Worm (Caenorhabditis elegans): ENCODE measurements around the gene F48E8.3.
A peak's percentile ranks its signal among the peaks of the same experiment; 100 is the strongest.

Gene F48E8.3

DNA sequence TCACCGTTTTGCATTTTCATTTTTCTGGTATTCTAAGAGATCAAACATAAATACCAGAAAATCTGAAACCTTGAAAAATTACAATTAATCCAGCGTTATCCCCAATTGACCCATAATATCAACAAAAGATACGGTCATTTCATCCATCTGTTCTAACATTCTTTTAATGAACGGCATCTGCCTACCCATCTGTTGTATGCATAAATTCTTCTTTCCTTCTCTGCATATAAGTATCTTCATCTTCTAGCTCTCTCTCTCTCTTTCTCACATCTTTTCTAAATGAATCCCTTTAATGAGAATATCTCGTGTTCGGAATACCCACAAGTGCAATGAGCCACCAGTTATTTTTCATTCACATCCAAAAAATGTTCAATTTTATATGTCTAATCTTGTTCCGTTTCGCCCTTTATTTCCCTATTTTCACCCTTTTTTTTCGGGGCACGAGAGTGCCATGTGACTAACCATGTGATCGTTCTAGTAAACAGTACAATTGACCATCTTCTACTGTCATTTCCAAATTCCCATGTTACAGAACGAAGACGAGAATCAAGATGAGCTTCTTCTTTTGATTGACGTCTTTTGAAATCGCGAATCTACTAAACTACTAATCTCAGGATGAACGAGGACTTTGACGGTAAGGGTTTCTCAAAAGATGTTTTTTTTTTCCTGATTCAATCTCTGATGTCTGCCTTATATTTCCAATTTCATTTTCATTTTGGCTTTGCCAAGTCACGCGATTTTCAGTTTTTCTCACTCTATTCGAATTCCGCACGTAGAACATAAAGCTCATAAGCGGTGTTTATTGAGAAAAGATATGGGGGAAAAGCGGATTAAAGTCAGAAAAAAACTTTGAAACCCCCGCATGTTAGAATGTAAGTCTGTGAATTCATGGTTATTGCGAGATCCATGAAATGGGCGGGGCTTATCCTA lies 40.4 kb downstream of the F48E8.3 start, which contains the start of gene R02F2.1 (continued):
- peak; percentile 63 for TF ChIP-seq lin-14 (GFP tag; optimal IDR thresholded peaks at IDR 0.05)
- no peak for TF ChIP-seq jun-1 (tag; optimal IDR thresholded peaks at IDR 0.05)

DNA sequence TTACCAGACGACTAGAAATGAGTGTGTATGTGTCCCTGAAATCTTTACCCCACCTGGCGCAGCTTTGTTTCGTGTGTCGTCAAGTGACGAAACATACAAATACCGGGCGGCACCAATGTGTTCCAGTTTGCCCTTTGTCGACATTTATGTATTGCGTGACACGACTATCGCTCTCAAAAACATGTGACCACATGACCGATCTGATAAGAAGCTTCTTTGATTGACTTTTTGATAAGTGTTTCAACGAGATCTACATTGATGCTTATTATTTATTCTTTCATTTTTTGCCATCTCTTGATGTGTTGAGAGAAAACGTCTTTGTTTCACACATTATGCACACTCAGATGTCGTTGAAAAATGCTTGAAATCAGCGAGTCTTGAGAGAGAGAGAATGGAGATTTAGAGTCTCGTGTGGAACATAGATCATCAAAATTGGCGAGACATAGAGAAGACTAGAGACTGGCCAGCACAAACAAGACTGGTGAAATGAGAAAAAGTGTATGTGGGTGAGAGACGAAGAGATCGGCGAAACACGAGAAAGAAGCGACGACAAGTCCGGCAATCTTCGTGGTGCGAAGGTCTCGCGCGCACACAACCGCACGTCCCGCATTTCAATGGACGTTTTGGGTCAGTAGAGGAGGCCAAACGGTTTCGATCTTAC lies 41.9 kb downstream of the F48E8.3 start:
- TF ChIP-seq elt-3 (tag; optimal IDR thresholded peaks at IDR 0.05) (peak in 3 of 6 experiments; percentile 13 to 67 (median 52)), snu-23 (GFP tag; optimal IDR thresholded peaks at IDR 0.05) (peak; percentile 65), tbx-2 (tag; optimal IDR thresholded peaks at IDR 0.05) (peak; percentile 37), lin-35 (GFP tag; optimal IDR thresholded peaks at IDR 0.05) (peak; percentile 30 to 64), zag-1 (tag; optimal IDR thresholded peaks at IDR 0.05) (peak; percentile 45), fkh-10 (GFP tag; optimal IDR thresholded peaks at IDR 0.05) (no peak), ceh-88 (GFP tag; IDR thresholded peaks at IDR 0.05) (no peak), fos-1 (tag; optimal IDR thresholded peaks at IDR 0.05) (no peak), nhr-47 (tag; optimal IDR thresholded peaks at IDR 0.05) (no peak), mdl-1 (tag; optimal IDR thresholded peaks at IDR 0.05) (peak in 1 of 2 experiments; percentile 25), lir-3 (tag; optimal IDR thresholded peaks at IDR 0.05; ENCODE audit: poor library complexity) (peak; percentile 4), zip-4 (GFP tag; optimal IDR thresholded peaks at IDR 0.05) (no peak), pax-3 (tag; optimal IDR thresholded peaks at IDR 0.05) (peak; percentile 43), nhr-11 (tag; optimal IDR thresholded peaks at IDR 0.05) (no peak), efl-1 (optimal IDR thresholded peaks at IDR 0.05) (peak; percentile 49 to 58), efl-1 (GFP tag; optimal IDR thresholded peaks at IDR 0.05 in 1 of 2) (peak; percentile 7 to 77), xbp-1 (tag; optimal IDR thresholded peaks at IDR 0.05) (peak; percentile 25), nhr-71 (tag; optimal IDR thresholded peaks at IDR 0.05) (peak; percentile 68), lin-15B (tag; optimal IDR thresholded peaks at IDR 0.05) (peak; percentile 6), nhr-90 (tag; optimal IDR thresholded peaks at IDR 0.05; ENCODE audit: poor library complexity) (peak; percentile 58), dsc-1 (tag; optimal IDR thresholded peaks at IDR 0.05) (peak; percentile 38), egl-27 (tag; optimal IDR thresholded peaks at IDR 0.05) (peak in 1 of 2 experiments; percentile 20), nhr-76 (tag; optimal IDR thresholded peaks at IDR 0.05) (no peak), nhr-237 (tag; optimal IDR thresholded peaks at IDR 0.05) (no peak), hlh-17 (GFP tag; optimal IDR thresholded peaks at IDR 0.05; ENCODE audit: borderline replicate concordance) (no peak), nhr-20 (tag; optimal IDR thresholded peaks at IDR 0.05) (peak; percentile 64), nhr-28 (tag; optimal IDR thresholded peaks at IDR 0.05) (no peak), unc-62 (GFP tag; optimal IDR thresholded peaks at IDR 0.05) (no peak), pqm-1 (tag; optimal IDR thresholded peaks at IDR 0.05) (no peak), dpl-1 (GFP tag; optimal IDR thresholded peaks at IDR 0.05) (peak; percentile 14 to 43 (median 33)), nhr-85 (tag) (peak; percentile 82), ceh-82 (tag; optimal IDR thresholded peaks at IDR 0.05) (peak in 2 of 3 experiments; percentile 55 to 56), ama-1 (optimal IDR thresholded peaks at IDR 0.05) (peak; percentile 81), sptf-1 (tag; optimal IDR thresholded peaks at IDR 0.05) (no peak), fkh-8 (tag; optimal IDR thresholded peaks at IDR 0.05) (peak; percentile 40), mef-2 (tag; optimal IDR thresholded peaks at IDR 0.05) (no peak), lin-39 (tag; optimal IDR thresholded peaks at IDR 0.05) (no peak), lsy-2 (tag; optimal IDR thresholded peaks at IDR 0.05) (peak; percentile 10 to 61), ets-5 (GFP tag; IDR thresholded peaks at IDR 0.05) (no peak), ceh-63 (GFP tag; optimal IDR thresholded peaks at IDR 0.05) (no peak), blmp-1 (tag; optimal IDR thresholded peaks at IDR 0.05) (peak; percentile 72), nhr-12 (tag; optimal IDR thresholded peaks at IDR 0.05) (no peak), vab-15 (tag; optimal IDR thresholded peaks at IDR 0.05) (no peak), snpc-4 (tag; optimal IDR thresholded peaks at IDR 0.05) (peak; percentile 35), ceh-8 (GFP tag; optimal IDR thresholded peaks at IDR 0.05) (no peak), grh-1 (GFP tag; IDR thresholded peaks at IDR 0.05) (no peak)
